Worm (Caenorhabditis elegans) whole organism, L4 larva: Measurements from ENCODE around the gene unc-70.

Source experiments
- T26A8.4 ChIP-seq: fragments of 200-800 bp; sonication (Bioruptor generic); IDR thresholded peaks from 2 replicates; pipeline ENCODE4 v1.3.6; 2022; ENCODE audit warnings: missing genetic modification characterization, missing compliant biosample characterization
- aha-1 ChIP-seq: fragments of 150-350 bp; peaks from one replicate; lab custom pipeline; 2014; ENCODE audit warnings: missing biosample characterization, missing genetic modification characterization
- aly-2 ChIP-seq: sonication (generic microtip); optimal IDR thresholded peaks from 2 replicates; lab custom pipeline; 2018; ENCODE audit warnings: missing biosample characterization, missing genetic modification characterization
- lim-7 ChIP-seq: fragments of 200-800 bp; sonication (Bioruptor generic); IDR thresholded peaks from 2 replicates; pipeline ENCODE4 v1.3.6; 2022; ENCODE audit warnings: missing genetic modification characterization, missing compliant biosample characterization
- lin-13 ChIP-seq: fragments of 150-350 bp; optimal IDR thresholded peaks from 2 replicates; lab custom pipeline; 2014; ENCODE audit warnings: missing biosample characterization, missing genetic modification reagents, missing genetic modification characterization
- lin-15B ChIP-seq: fragments of 150-350 bp; sonication (generic microtip); optimal IDR thresholded peaks from 3 replicates; lab custom pipeline; 2014; ENCODE audit warnings: missing biosample characterization, missing genetic modification characterization
- nhr-11 ChIP-seq: fragments of 150-350 bp; optimal IDR thresholded peaks from 2 replicates; lab custom pipeline; 2014; ENCODE audit warnings: missing biosample characterization, missing genetic modification characterization
- nhr-41 ChIP-seq: fragments of 200-800 bp; sonication (Bioruptor generic); IDR thresholded peaks from 2 replicates; pipeline ENCODE4 v1.3.6; 2022; ENCODE audit warnings: missing genetic modification reagents, missing genetic modification characterization, missing compliant biosample characterization
- pha-4 ChIP-seq, 2 experiments: fragments of 150-350 bp in 1 of 2; fragments of 200-800 bp in 1 of 2; sonication (Bioruptor generic) in 1 of 2; IDR thresholded peaks in 1 of 2; optimal IDR thresholded peaks in 1 of 2; 2 replicates each; pipeline versions ENCODE4 v1.3.6 to Lab custom; 2014 to 2022; ENCODE audit warnings: missing genetic modification characterization in 2 of 2, missing genetic modification reagents in 2 of 2, missing biosample characterization in 1 of 2, missing compliant biosample characterization in 1 of 2
- unc-39 ChIP-seq: sonication (generic microtip); optimal IDR thresholded peaks from 2 replicates; lab custom pipeline; 2017; ENCODE audit warnings: missing biosample characterization, missing genetic modification characterization
- ztf-11 ChIP-seq: fragments of 150-350 bp; optimal IDR thresholded peaks from 2 replicates; lab custom pipeline; 2014; ENCODE audit warnings: missing biosample characterization, missing genetic modification characterization

DNA sequence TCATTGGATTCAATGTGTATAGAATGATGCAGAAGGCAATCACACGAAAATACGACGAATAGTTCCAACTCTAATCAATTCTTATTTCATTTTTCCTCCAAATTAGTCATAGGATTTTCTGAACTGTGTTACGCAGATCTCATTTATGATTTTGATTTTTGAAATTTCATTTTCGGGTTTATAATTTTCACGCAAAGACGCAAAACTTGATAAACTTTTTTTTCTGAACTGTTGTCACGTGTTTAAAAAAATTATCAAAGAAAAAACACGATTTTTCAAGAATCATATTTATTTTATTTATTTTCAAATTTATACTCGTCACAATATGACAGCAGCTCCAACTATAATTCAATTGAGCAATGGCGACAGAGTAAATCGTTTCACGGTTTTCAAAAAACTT, 15.6 kb downstream of the unc-70 start, which contains the start of gene K11C4.1:
- no peak for TF ChIP-seq pha-4 (GFP tag; IDR thresholded peaks at IDR 0.05; lab: Robert Waterston, UW)
- TF ChIP-seq pha-4 (tag; optimal IDR thresholded peaks at IDR 0.05; lab: Kevin White, UChicago) = no peak
- TF ChIP-seq lim-7 = no peak
- TF ChIP-seq T26A8.4 (GFP tag; lab: Robert Waterston, UW) = no peak
- no peak for TF ChIP-seq lin-15B (tag; lab: Kevin White, UChicago)
- no peak for TF ChIP-seq lin-13 (GFP tag; lab: Kevin White, UChicago)
- TF ChIP-seq unc-39 (tag; lab: Kevin White, UChicago) = no peak
- no peak for TF ChIP-seq aly-2 (tag; lab: Kevin White, UChicago)
- no peak for TF ChIP-seq aha-1 (tag; lab: Kevin White, UChicago)
- no peak for TF ChIP-seq nhr-11 (tag; lab: Kevin White, UChicago)
- TF ChIP-seq ztf-11 (tag; lab: Kevin White, UChicago) = no peak
- no peak for TF ChIP-seq nhr-41 (GFP tag; lab: Robert Waterston, UW)
